Worm (Caenorhabditis elegans): ENCODE results near the gene F38A5.8.

DNA sequence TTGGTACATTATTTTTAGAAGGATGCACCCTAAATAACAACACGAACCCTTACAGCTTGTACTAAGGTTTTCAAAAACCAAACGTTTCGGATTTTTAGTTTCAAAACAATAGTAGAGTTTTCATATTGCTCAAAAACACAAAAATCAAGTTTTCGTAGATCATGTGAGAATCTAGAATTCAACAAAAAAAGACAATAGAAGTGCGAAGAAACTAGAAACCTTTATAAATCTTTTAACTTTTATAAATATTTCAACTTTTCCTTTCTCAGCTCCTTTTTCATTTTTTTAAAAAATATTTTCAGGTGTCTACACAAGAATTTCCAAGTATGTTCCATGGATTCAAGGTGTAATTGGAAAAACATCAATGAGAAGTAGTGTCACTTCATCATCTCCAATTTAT is 39.1 kb upstream of the F38A5.8 start, which contains the start of gene best-9:
- TF ChIP-seq nhr-25 (tag; optimal IDR thresholded peaks at IDR 0.05; ENCODE audit: borderline replicate concordance, insufficient read depth) = no peak
- TF ChIP-seq skn-1 (tag; optimal IDR thresholded peaks at IDR 0.05) = no peak
- no peak for TF ChIP-seq ztf-11 (tag; optimal IDR thresholded peaks at IDR 0.05)
- TF ChIP-seq lin-13 (GFP tag; optimal IDR thresholded peaks at IDR 0.05) = no peak
- no peak for TF ChIP-seq madf-9 (GFP tag; conservative IDR thresholded peaks at IDR 0.05)
- TF ChIP-seq daf-12 (tag; optimal IDR thresholded peaks at IDR 0.05) = no peak
- TF ChIP-seq ceh-82 (tag; optimal IDR thresholded peaks at IDR 0.05) = no peak
- TF ChIP-seq nhr-6 (tag; optimal IDR thresholded peaks at IDR 0.05) = no peak
